Fruit fly (Drosophila melanogaster): ENCODE results near the gene Fntb.

The Fntb gene

dm6 chr3R:16469501-16470263 is 36.9 kb downstream of the Fntb start, which contains the start of the genes CG42232 and CSN5 (continued):
- TF ChIP-seq CG32772 (GFP tag; IDR thresholded peaks at IDR 0.05) (peak; percentile 17; the same call in 1 of the 2 replicates), zf30C (GFP tag; optimal IDR thresholded peaks at IDR 0.05) (no peak), Sry-δ (GFP tag; optimal IDR thresholded peaks at IDR 0.05) (peak; percentile 66), CG31365 (tag; optimal IDR thresholded peaks at IDR 0.05) (no peak), Asciz (GFP tag; optimal IDR thresholded peaks at IDR 0.05) (peak; percentile 39), CTCF (GFP tag; optimal IDR thresholded peaks at IDR 0.05) (no peak), B-H1 (GFP tag; IDR thresholded peaks at IDR 0.05) (no peak), CG6175 (GFP tag; IDR thresholded peaks at IDR 0.05) (no peak), HLHmδ (GFP tag; optimal IDR thresholded peaks at IDR 0.05) (no peak), CG10654 (GFP tag; optimal IDR thresholded peaks at IDR 0.05) (peak; percentile 67), HLH54F (GFP tag; optimal IDR thresholded peaks at IDR 0.05) (peak; percentile 54), tup (GFP tag; optimal IDR thresholded peaks at IDR 0.05) (peak; percentile 9), BtbVII (GFP tag; optimal IDR thresholded peaks at IDR 0.05) (no peak), Stat92E (GFP tag; optimal IDR thresholded peaks at IDR 0.05) (no peak), repo (GFP tag; optimal IDR thresholded peaks at IDR 0.05) (peak; percentile 16), Neu2 (GFP tag; optimal IDR thresholded peaks at IDR 0.05; ENCODE audit: borderline replicate concordance) (no peak), Bdp1 (GFP tag; optimal IDR thresholded peaks at IDR 0.05) (no peak), Ets65A (GFP tag) (peak; percentile 91), Fer3 (tag; optimal IDR thresholded peaks at IDR 0.05) (no peak), CHES-1-like (GFP tag; optimal IDR thresholded peaks at IDR 0.05) (peak; percentile 26), klu (GFP tag; IDR thresholded peaks at IDR 0.05) (no peak), scrt (GFP tag; optimal IDR thresholded peaks at IDR 0.05) (no peak), Dp (GFP tag; optimal IDR thresholded peaks at IDR 0.05) (peak; percentile 46), trh (GFP tag; optimal IDR thresholded peaks at IDR 0.05) (no peak), CG7357 (GFP tag; IDR thresholded peaks at IDR 0.05) (no peak; the same call in 2 of the 3 replicates), pfk (GFP tag; optimal IDR thresholded peaks at IDR 0.05) (no peak), CG12659 (GFP tag; optimal IDR thresholded peaks at IDR 0.05) (peak; percentile 73), CG18619 (GFP tag; optimal IDR thresholded peaks at IDR 0.05) (peak; percentile 9), CG34224 (GFP tag; IDR thresholded peaks at IDR 0.05; ENCODE audit: partially characterized antibody) (no peak), CG8089 (GFP tag; optimal IDR thresholded peaks at IDR 0.05) (no peak), CG17802 (tag; optimal IDR thresholded peaks at IDR 0.05) (peak; percentile 6), Blimp-1 (GFP tag; optimal IDR thresholded peaks at IDR 0.05) (no peak), CG13296 (GFP tag; optimal IDR thresholded peaks at IDR 0.05) (no peak), dati (GFP tag; IDR thresholded peaks at IDR 0.05) (no peak), CG2712 (tag; optimal IDR thresholded peaks at IDR 0.05) (peak; percentile 2), CG10209 (GFP tag; optimal IDR thresholded peaks at IDR 0.05) (no peak), CG7372 (GFP tag; IDR thresholded peaks at IDR 0.05) (no peak), CG7987 (GFP tag; optimal IDR thresholded peaks at IDR 0.05) (no peak), Usf (GFP tag; optimal IDR thresholded peaks at IDR 0.05) (peak; percentile 13), abd-A (tag; optimal IDR thresholded peaks at IDR 0.05) (no peak), ase (GFP tag; IDR thresholded peaks at IDR 0.05) (no peak), sna (GFP tag; IDR thresholded peaks at IDR 0.05; ENCODE audit: partially characterized antibody) (no peak), CG30403 (GFP tag; optimal IDR thresholded peaks at IDR 0.05) (peak; percentile 77), CG11696 (GFP tag; IDR thresholded peaks at IDR 0.05) (no peak), ken (GFP tag; IDR thresholded peaks at IDR 0.05) (no peak), CG11247 (GFP tag; IDR thresholded peaks at IDR 0.05) (no peak), lab (GFP tag; optimal IDR thresholded peaks at IDR 0.05) (no peak), CG34376 (GFP tag; optimal IDR thresholded peaks at IDR 0.05) (no peak), CG6791 (GFP tag; IDR thresholded peaks at IDR 0.05; ENCODE audit: partially characterized antibody) (peak; percentile 52; the same call in 1 of the 3 replicates)

Measured in whole organism, embryonic.